Worm (Caenorhabditis elegans): Measurements from ENCODE around the gene K10D11.7.

DNA sequence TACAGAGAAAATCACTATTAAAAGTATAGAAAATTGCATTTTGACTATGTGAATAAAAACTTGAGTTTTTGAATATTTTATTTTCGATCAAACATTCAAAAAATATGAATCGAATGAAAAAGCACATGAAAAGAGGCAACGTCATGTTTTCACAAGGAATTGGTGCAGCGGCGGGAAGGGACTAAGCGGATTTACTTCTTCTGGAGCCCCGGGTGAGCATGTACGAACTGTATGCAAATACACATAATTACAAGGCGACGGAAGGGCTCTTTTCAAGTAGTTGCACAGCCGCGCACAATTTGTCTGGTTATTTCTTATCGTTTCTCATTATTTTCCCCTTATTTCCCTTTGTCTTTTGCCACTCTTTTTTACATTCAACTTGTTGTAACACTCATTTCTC lies at the start of gene K10D11.7:
- no peak for TF ChIP-seq pha-4 (tag; optimal IDR thresholded peaks at IDR 0.05)
- TF ChIP-seq lin-13 (tag; optimal IDR thresholded peaks at IDR 0.05), result no peak
- TF ChIP-seq nhr-28 (tag; optimal IDR thresholded peaks at IDR 0.05), result no peak
- no peak for TF ChIP-seq elt-1 (tag; optimal IDR thresholded peaks at IDR 0.05; ENCODE audit: borderline replicate concordance, insufficient read depth)
- TF ChIP-seq snpc-4 (tag; optimal IDR thresholded peaks at IDR 0.05), result no peak

Measured in whole organism, mixed stage, embryonic.